Worm (Caenorhabditis elegans): ENCODE data around the gene str-227.

Gene str-227

DNA sequence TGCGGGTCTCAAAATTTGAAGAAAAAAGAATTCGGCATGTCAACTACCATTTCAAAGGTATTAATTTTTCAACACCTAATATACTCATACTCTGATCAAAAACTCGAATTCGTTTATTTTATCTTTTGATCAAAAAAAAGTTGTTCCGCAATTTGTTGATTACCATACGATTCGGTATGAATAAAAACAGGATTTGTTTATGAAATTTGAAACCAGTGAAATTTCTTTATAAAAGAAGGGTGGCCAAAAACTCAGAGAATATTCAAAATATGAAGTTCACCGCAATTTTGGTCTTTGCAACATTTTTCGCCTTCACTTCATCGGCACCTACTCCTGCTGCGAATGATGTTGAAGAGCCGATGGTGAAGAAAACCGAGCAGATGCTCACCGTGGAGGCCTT is 16.0 kb upstream of the str-227 start, which contains the start of the genes C07G3.8 and C07G3.10:
TSS of gene C07G3.8 (minus strand) at position 101 of the 400 bp plus-strand sequence.
TSS of gene C07G3.10 (plus strand) at position 270 of the 400 bp plus-strand sequence.
- TF ChIP-seq Y79H2A.3 (GFP tag; conservative IDR thresholded peaks at IDR 0.05) (no peak), lin-26 (GFP tag; IDR thresholded peaks at IDR 0.05) (no peak), B0019.2 (GFP tag; conservative IDR thresholded peaks at IDR 0.05) (no peak), attf-3 (GFP tag; conservative IDR thresholded peaks at IDR 0.05) (no peak), dpl-1 (GFP tag; optimal IDR thresholded peaks at IDR 0.05) (no peak), ccch-3 (GFP tag; optimal IDR thresholded peaks at IDR 0.05) (no peak), lsl-1 (GFP tag; optimal IDR thresholded peaks at IDR 0.05) (no peak), nfya-1 (tag; optimal IDR thresholded peaks at IDR 0.05; ENCODE audit: borderline replicate concordance, insufficient read depth) (no peak)

ce11 chrV:3505745-3506144 is 12.2 kb upstream of the str-227 start:
- TF ChIP-seq Y53G8AR.9 (GFP tag; conservative IDR thresholded peaks at IDR 0.05) (no peak), atf-7 (tag; optimal IDR thresholded peaks at IDR 0.05) (peak; percentile 26), unc-62 (GFP tag; optimal IDR thresholded peaks at IDR 0.05) (peak; percentile 62), hmg-1.2 (GFP tag; IDR thresholded peaks at IDR 0.05) (no peak), ceh-100 (GFP tag; IDR thresholded peaks at IDR 0.05) (no peak), ets-4 (GFP tag; optimal IDR thresholded peaks at IDR 0.05) (no peak), akir-1 (GFP tag; optimal IDR thresholded peaks at IDR 0.05) (no peak), lin-26 (GFP tag; IDR thresholded peaks at IDR 0.05) (no peak), egl-44 (GFP tag; IDR thresholded peaks at IDR 0.05) (no peak), ztf-28 (GFP tag; IDR thresholded peaks at IDR 0.05) (no peak), nhr-80 (tag; optimal IDR thresholded peaks at IDR 0.05) (peak; percentile 79), cebp-1 (GFP tag; IDR thresholded peaks at IDR 0.05) (no peak), cebp-1 (tag; optimal IDR thresholded peaks at IDR 0.05) (no peak), pha-4 (tag; optimal IDR thresholded peaks at IDR 0.05) (peak; percentile 48), egl-18 (GFP tag; IDR thresholded peaks at IDR 0.05) (no peak), tbp1 (GFP tag; optimal IDR thresholded peaks at IDR 0.05) (peak; percentile 21), zfh-2 (GFP tag; conservative IDR thresholded peaks at IDR 0.05) (no peak)

ce11 chrV:3506252-3506651 is 11.7 kb upstream of the str-227 start, which contains the start of gene ugt-64:
Gene ugt-64 (minus strand): TSS chrV:3506352.
- peak; percentile 24 for TF ChIP-seq lsl-1 (GFP tag; optimal IDR thresholded peaks at IDR 0.05)

DNA sequence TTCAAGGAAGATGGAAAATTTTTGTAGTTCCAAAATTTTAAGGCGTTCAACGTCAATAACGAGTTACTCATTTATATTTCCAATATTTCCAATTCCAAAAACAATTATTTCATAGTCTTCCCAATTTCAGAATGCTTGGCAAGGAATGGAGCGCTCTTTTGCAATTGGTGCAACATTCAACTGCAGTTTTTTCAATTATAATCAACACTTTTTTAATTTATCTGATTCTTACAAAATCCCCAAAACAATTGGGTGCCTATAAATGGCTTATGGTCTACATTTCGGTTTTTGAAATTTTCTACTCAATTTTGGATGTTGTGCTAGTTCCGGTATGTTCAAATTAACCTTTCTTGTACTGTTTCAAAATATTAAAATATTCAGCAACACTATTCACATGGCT is 10.3 kb upstream of the str-227 start, which contains the start of gene str-225:
TSS of gene str-225 (plus strand) at position 132 of the 400 bp plus-strand sequence.
- TF ChIP-seq zfh-2 (GFP tag; conservative IDR thresholded peaks at IDR 0.05) (no peak), lsy-27 (tag; optimal IDR thresholded peaks at IDR 0.05; ENCODE audit: borderline replicate concordance, insufficient read depth) (no peak), dox-1 (GFP tag; IDR thresholded peaks at IDR 0.05) (no peak), F57A8.1 (GFP tag; optimal IDR thresholded peaks at IDR 0.05) (no peak), D2030.7 (GFP tag; IDR thresholded peaks at IDR 0.05) (no peak), nhr-90 (tag; optimal IDR thresholded peaks at IDR 0.05) (no peak), ceh-27 (GFP tag; optimal IDR thresholded peaks at IDR 0.05) (no peak), nfya-1 (tag; optimal IDR thresholded peaks at IDR 0.05; ENCODE audit: borderline replicate concordance, insufficient read depth) (no peak), lsl-1 (GFP tag; optimal IDR thresholded peaks at IDR 0.05) (no peak), bed-2 (GFP tag; IDR thresholded peaks at IDR 0.05) (no peak), chd-7 (tag; optimal IDR thresholded peaks at IDR 0.05) (no peak), nfyb-1 (GFP tag; IDR thresholded peaks at IDR 0.05) (no peak), nhr-179 (tag; optimal IDR thresholded peaks at IDR 0.05) (no peak), let-526 (GFP tag; IDR thresholded peaks at IDR 0.05) (no peak)
